Worm (Caenorhabditis elegans) whole organism, L1 larva: ENCODE data around the gene ZK1055.4.

Experiments
- C16A3.4 ChIP-seq: fragments of 150-350 bp; optimal IDR thresholded peaks from 2 replicates; lab custom pipeline; 2014; ENCODE audit warnings: missing biosample characterization, missing genetic modification characterization
- C34B4.2 ChIP-seq: sonication (generic microtip); optimal IDR thresholded peaks from 2 replicates; lab custom pipeline; 2017; ENCODE audit warnings: mild to moderate bottlenecking, missing genetic modification characterization, missing compliant biosample characterization
- F16B12.6 ChIP-seq: fragments of 150-350 bp; optimal IDR thresholded peaks from 2 replicates; lab custom pipeline; 2014; ENCODE audit warnings: missing biosample characterization, missing genetic modification characterization
- blmp-1 ChIP-seq: fragments of 150-350 bp; optimal IDR thresholded peaks from 2 replicates; lab custom pipeline; 2014; ENCODE audit warnings: missing biosample characterization, missing genetic modification characterization
- dpl-1 ChIP-seq, 3 experiments: fragments of 150-350 bp in 2 of 3; sonication (generic microtip) in 1 of 3; optimal IDR thresholded peaks; 2 replicates each; lab custom pipeline; 2014 to 2017; ENCODE audit warnings: missing biosample characterization in 3 of 3, missing genetic modification characterization in 3 of 3, missing genetic modification reagents in 3 of 3
- dsc-1 ChIP-seq: sonication (generic microtip); optimal IDR thresholded peaks from 2 replicates; lab custom pipeline; 2016; ENCODE audit warnings: mild to moderate bottlenecking, missing genetic modification characterization, missing compliant biosample characterization
- efl-1 ChIP-seq, 4 experiments: fragments of 150-350 bp; optimal IDR thresholded peaks in 3 of 4; peaks in 1 of 4; 1 replicate in 1 of 4; 2 replicates in 3 of 4; lab custom pipeline; 2014; ENCODE audit warnings: missing biosample characterization in 2 of 4, missing genetic modification characterization in 2 of 4, missing genetic modification reagents in 2 of 4
- efl-3 ChIP-seq: fragments of 200-800 bp; sonication (Bioruptor generic); optimal IDR thresholded peaks from 2 replicates; lab custom pipeline; 2018; ENCODE audit warnings: mild to moderate bottlenecking, missing genetic modification characterization, missing compliant biosample characterization
- elt-2 ChIP-seq: sonication (generic microtip); optimal IDR thresholded peaks from 2 replicates; lab custom pipeline; 2016; ENCODE audit warnings: missing genetic modification characterization, mild to moderate bottlenecking, inconsistent platforms, missing compliant biosample characterization, missing genetic modification reagents
- elt-3 ChIP-seq, 6 experiments: fragments of 150-350 bp in 1 of 6; sonication (generic microtip); optimal IDR thresholded peaks; 2 replicates each; lab custom pipeline; 2017 to 2018; ENCODE audit warnings: missing biosample characterization in 6 of 6, missing genetic modification characterization in 6 of 6, inconsistent platforms in 1 of 6
- fkh-4 ChIP-seq: sonication (generic microtip); optimal IDR thresholded peaks from 2 replicates; lab custom pipeline; 2016; ENCODE audit warnings: missing compliant biosample characterization, missing genetic modification characterization, borderline replicate concordance
- fkh-8 ChIP-seq: sonication (generic microtip); optimal IDR thresholded peaks from 2 replicates; lab custom pipeline; 2016; ENCODE audit warnings: mild to moderate bottlenecking, missing genetic modification characterization, missing compliant biosample characterization
- fos-1 ChIP-seq: fragments of 150-350 bp; optimal IDR thresholded peaks from 2 replicates; lab custom pipeline; 2014; ENCODE audit warnings: missing biosample characterization, missing genetic modification characterization
- hlh-17 ChIP-seq: fragments of 200-800 bp; sonication (Bioruptor generic); optimal IDR thresholded peaks from 2 replicates; lab custom pipeline; 2018; ENCODE audit warnings: missing genetic modification characterization, mild to moderate bottlenecking, missing compliant biosample characterization, moderate library complexity, borderline replicate concordance
- isw-1 ChIP-seq: fragments of 200-800 bp; sonication (Bioruptor generic); IDR thresholded peaks from 2 replicates; pipeline ENCODE4 v1.3.6; 2022; ENCODE audit warnings: missing genetic modification characterization, missing compliant biosample characterization
- lin-13 ChIP-seq: fragments of 150-350 bp; optimal IDR thresholded peaks from 2 replicates; lab custom pipeline; 2014; ENCODE audit warnings: missing biosample characterization, missing genetic modification reagents, missing genetic modification characterization
- lin-15B ChIP-seq: fragments of 150-350 bp; sonication (generic microtip); optimal IDR thresholded peaks from 3 replicates; lab custom pipeline; 2014; ENCODE audit warnings: missing biosample characterization, missing genetic modification characterization
- lin-35 ChIP-seq, 2 experiments: fragments of 150-350 bp; optimal IDR thresholded peaks; 2 replicates each; lab custom pipeline; 2014; ENCODE audit warnings: missing biosample characterization in 2 of 2, missing genetic modification characterization in 2 of 2, missing genetic modification reagents in 2 of 2
- lin-39 ChIP-seq: fragments of 150-350 bp; optimal IDR thresholded peaks from 2 replicates; lab custom pipeline; 2014; ENCODE audit warnings: missing biosample characterization, missing genetic modification reagents, missing genetic modification characterization
- lsy-2 ChIP-seq, 2 experiments: fragments of 150-350 bp; optimal IDR thresholded peaks; 2 replicates each; lab custom pipeline; 2014; ENCODE audit warnings: missing biosample characterization in 2 of 2, missing genetic modification characterization in 2 of 2
- mep-1 ChIP-seq: fragments of 150-350 bp; optimal IDR thresholded peaks from 2 replicates; lab custom pipeline; 2014; ENCODE audit warnings: missing biosample characterization, missing genetic modification characterization
- nhr-20 ChIP-seq: sonication (generic microtip); optimal IDR thresholded peaks from 2 replicates; lab custom pipeline; 2016; ENCODE audit warnings: mild to moderate bottlenecking, missing genetic modification characterization, missing compliant biosample characterization
- nhr-237 ChIP-seq: fragments of 150-350 bp; optimal IDR thresholded peaks from 2 replicates; lab custom pipeline; 2014; ENCODE audit warnings: missing biosample characterization, missing genetic modification characterization
- nhr-47 ChIP-seq: sonication (generic microtip); optimal IDR thresholded peaks from 2 replicates; lab custom pipeline; 2016; ENCODE audit warnings: mild to moderate bottlenecking, missing genetic modification characterization, moderate library complexity, missing compliant biosample characterization
- nhr-76 ChIP-seq: sonication (generic microtip); optimal IDR thresholded peaks from 2 replicates; lab custom pipeline; 2017; ENCODE audit warnings: missing biosample characterization, missing genetic modification characterization
- nhr-84 ChIP-seq: sonication (generic microtip); optimal IDR thresholded peaks from 2 replicates; lab custom pipeline; 2017; ENCODE audit warnings: missing biosample characterization, missing genetic modification characterization
- pag-3 ChIP-seq: sonication (generic microtip); optimal IDR thresholded peaks from 2 replicates; lab custom pipeline; 2017; ENCODE audit warnings: missing genetic modification characterization, mild to moderate bottlenecking, missing compliant biosample characterization, antibody characterized with exemption, borderline replicate concordance; ENCODE audit not compliant: insufficient read depth
- pqm-1 ChIP-seq: sonication (generic microtip); optimal IDR thresholded peaks from 3 replicates; lab custom pipeline; 2017; ENCODE audit warnings: missing biosample characterization, missing genetic modification characterization
- rnt-1 ChIP-seq: sonication (generic microtip); optimal IDR thresholded peaks from 2 replicates; lab custom pipeline; 2016; ENCODE audit warnings: mild to moderate bottlenecking, missing genetic modification characterization, moderate library complexity, missing compliant biosample characterization
- skn-1 ChIP-seq: fragments of 150-350 bp; optimal IDR thresholded peaks from 2 replicates; lab custom pipeline; 2014; ENCODE audit warnings: missing biosample characterization, missing genetic modification characterization
- snu-23 ChIP-seq: sonication (generic microtip); optimal IDR thresholded peaks from 2 replicates; lab custom pipeline; 2016; ENCODE audit warnings: missing genetic modification characterization, missing compliant biosample characterization
- sup-37 ChIP-seq: fragments of 200-800 bp; sonication (Bioruptor generic); optimal IDR thresholded peaks from 2 replicates; lab custom pipeline; 2018; ENCODE audit warnings: mild to moderate bottlenecking, missing genetic modification characterization, missing compliant biosample characterization
- swsn-7 ChIP-seq: sonication (generic microtip); optimal IDR thresholded peaks from 2 replicates; lab custom pipeline; 2016; ENCODE audit warnings: missing genetic modification characterization, missing compliant biosample characterization
- tbx-2 ChIP-seq: sonication (generic microtip); optimal IDR thresholded peaks from 2 replicates; lab custom pipeline; 2016; ENCODE audit warnings: missing genetic modification characterization, missing compliant biosample characterization
- unc-130 ChIP-seq: fragments of 150-350 bp; optimal IDR thresholded peaks from 2 replicates; lab custom pipeline; 2017; ENCODE audit warnings: missing biosample characterization, missing genetic modification characterization, inconsistent platforms
- xbp-1 ChIP-seq: sonication (generic microtip); optimal IDR thresholded peaks from 2 replicates; lab custom pipeline; 2016; ENCODE audit warnings: missing genetic modification characterization, missing compliant biosample characterization
- zag-1 ChIP-seq: fragments of 150-350 bp; optimal IDR thresholded peaks from 2 replicates; lab custom pipeline; 2014; ENCODE audit warnings: missing biosample characterization, missing genetic modification characterization
- zip-4 ChIP-seq: fragments of 200-800 bp; sonication (Bioruptor generic); optimal IDR thresholded peaks from 2 replicates; lab custom pipeline; 2018; ENCODE audit warnings: mild to moderate bottlenecking, missing genetic modification characterization, moderate library complexity, missing compliant biosample characterization

The ZK1055.4 gene

ce11 chrV:6593700-6594244 lies 11.9 kb downstream of the ZK1055.4 start, which contains the start of gene hcp-1:
TSS of gene hcp-1 (plus strand) at chrV:6594194.
- TF ChIP-seq swsn-7 (tag; lab: Kevin White, UChicago) (peak; percentile 9), pag-3 (tag; lab: Kevin White, UChicago) (no peak), lin-13 (no peak), unc-130 (tag; lab: Kevin White, UChicago) (peak; percentile 36), dsc-1 (tag; lab: Kevin White, UChicago) (no peak), mep-1 (tag; lab: Kevin White, UChicago) (peak; percentile 57), lsy-2 (tag; optimal IDR thresholded peaks at IDR 0.05; lab: Kevin White, UChicago) (peak in 1 of 2 experiments; percentile 72), C16A3.4 (tag; lab: Kevin White, UChicago) (peak; percentile 61), nhr-84 (no peak), rnt-1 (tag; lab: Kevin White, UChicago) (peak; percentile 37), skn-1 (no peak), fkh-4 (tag; lab: Kevin White, UChicago) (no peak), efl-3 (no peak), F16B12.6 (peak; percentile 29), lin-35 (GFP tag; optimal IDR thresholded peaks at IDR 0.05; lab: Kevin White, UChicago) (peak; percentile 84 to 95), isw-1 (GFP tag; lab: Robert Waterston, UW) (peak; percentile 3; the same call in 1 of the 2 replicates), lin-39 (no peak), efl-1 (optimal IDR thresholded peaks at IDR 0.05; lab: Kevin White, UChicago) (peak; percentile 91 to 95), efl-1 (GFP tag; optimal IDR thresholded peaks at IDR 0.05 in 1 of 2; lab: Kevin White, UChicago) (peak; percentile 89 to 99), nhr-47 (no peak), nhr-20 (tag; lab: Kevin White, UChicago) (peak; percentile 20), lin-15B (tag; lab: Kevin White, UChicago) (peak; percentile 12), snu-23 (GFP tag; lab: Kevin White, UChicago) (peak; percentile 46), blmp-1 (peak; percentile 83), xbp-1 (tag; lab: Kevin White, UChicago) (peak; percentile 41), dpl-1 (GFP tag; optimal IDR thresholded peaks at IDR 0.05; lab: Kevin White, UChicago) (peak; percentile 87 to 91 (median 88)), nhr-237 (tag; lab: Kevin White, UChicago) (no peak)

ce11 chrV:6602556-6603062 lies 20.7 kb downstream of the ZK1055.4 start, which contains the start of gene ZK1055.6:
TSS of gene ZK1055.6 (minus strand) at chrV:6602606.
- TF ChIP-seq lin-35 (GFP tag; optimal IDR thresholded peaks at IDR 0.05; lab: Kevin White, UChicago) (no peak), hlh-17 (GFP tag; lab: Kevin White, UChicago) (no peak), zag-1 (tag; lab: Kevin White, UChicago) (no peak), zip-4 (GFP tag; lab: Kevin White, UChicago) (no peak), fkh-8 (no peak), C34B4.2 (tag; lab: Kevin White, UChicago) (no peak), elt-2 (no peak), fos-1 (tag; lab: Kevin White, UChicago) (no peak)

ce11 chrV:6605275-6605674 lies 23.4 kb downstream of the ZK1055.4 start, which contains the start of gene ZK1055.7:
TSS of gene ZK1055.7 (minus strand) at chrV:6605375.
- no peak for TF ChIP-seq C34B4.2 (tag; lab: Kevin White, UChicago)
- no peak for TF ChIP-seq efl-1 (optimal IDR thresholded peaks at IDR 0.05; lab: Kevin White, UChicago)
- TF ChIP-seq efl-1 (GFP tag; optimal IDR thresholded peaks at IDR 0.05 in 1 of 2; lab: Kevin White, UChicago), result peak in 1 of 2 experiments; percentile 50
- TF ChIP-seq, all 84 proteins: peak for 1

- TF ChIP-seq sup-37 (GFP tag; lab: Kevin White, UChicago) (no peak), skn-1 (peak; percentile 32), dpl-1 (GFP tag; optimal IDR thresholded peaks at IDR 0.05; lab: Kevin White, UChicago) (no peak), elt-3 (tag; optimal IDR thresholded peaks at IDR 0.05; lab: Kevin White, UChicago) (peak in 2 of 6 experiments; percentile 6 to 22), efl-1 (optimal IDR thresholded peaks at IDR 0.05; lab: Kevin White, UChicago) (no peak), efl-1 (GFP tag; optimal IDR thresholded peaks at IDR 0.05 in 1 of 2; lab: Kevin White, UChicago) (peak in 1 of 2 experiments; percentile 88), tbx-2 (tag; lab: Kevin White, UChicago) (no peak), xbp-1 (tag; lab: Kevin White, UChicago) (no peak), efl-3 (no peak), pqm-1 (tag; lab: Kevin White, UChicago) (no peak), lsy-2 (tag; optimal IDR thresholded peaks at IDR 0.05; lab: Kevin White, UChicago) (peak in 1 of 2 experiments; percentile 8), rnt-1 (tag; lab: Kevin White, UChicago) (no peak), nhr-76 (tag; lab: Kevin White, UChicago) (no peak)
These were observed 24.3 kb downstream of the ZK1055.4 start for ce11 chrV:6606197-6606596.
